Worm (Caenorhabditis elegans) whole organism, L3 larva: ENCODE data around the gene gpd-1.

Experiments
- R02D3.7 ChIP-seq: fragments of 150-350 bp; optimal IDR thresholded peaks from 2 replicates; lab custom pipeline; 2014; ENCODE audit warnings: missing biosample characterization, missing genetic modification characterization
- ZK546.5 ChIP-seq: sonication (generic microtip); optimal IDR thresholded peaks from 2 replicates; lab custom pipeline; 2017; ENCODE audit warnings: missing biosample characterization, missing genetic modification characterization
- aly-2 ChIP-seq: fragments of 150-350 bp; optimal IDR thresholded peaks from 2 replicates; lab custom pipeline; 2014; ENCODE audit warnings: missing biosample characterization, missing genetic modification characterization
- ceh-82 ChIP-seq: fragments of 150-350 bp; optimal IDR thresholded peaks from 2 replicates; lab custom pipeline; 2014; ENCODE audit warnings: missing biosample characterization, missing genetic modification characterization
- ceh-9 ChIP-seq: sonication (generic microtip); optimal IDR thresholded peaks from 2 replicates; lab custom pipeline; 2018; ENCODE audit warnings: missing biosample characterization, missing genetic modification characterization
- egl-5 ChIP-seq: fragments of 150-350 bp; optimal IDR thresholded peaks from 2 replicates; lab custom pipeline; 2017; ENCODE audit warnings: missing biosample characterization, missing genetic modification reagents, missing genetic modification characterization, inconsistent platforms
- elt-1 ChIP-seq: fragments of 150-350 bp; optimal IDR thresholded peaks from 2 replicates; lab custom pipeline; 2014; ENCODE audit warnings: missing biosample characterization, missing genetic modification characterization
- elt-2 ChIP-seq: sonication (generic microtip); optimal IDR thresholded peaks from 2 replicates; lab custom pipeline; 2016; ENCODE audit warnings: missing genetic modification reagents, mild to moderate bottlenecking, missing genetic modification characterization, missing compliant biosample characterization
- elt-3 ChIP-seq, 3 experiments: fragments of 150-350 bp in 1 of 3; sonication (generic microtip) in 2 of 3; optimal IDR thresholded peaks; 2 replicates in 2 of 3; 4 replicates in 1 of 3; lab custom pipeline; 2014 to 2017; ENCODE audit warnings: missing biosample characterization in 3 of 3, missing genetic modification characterization in 3 of 3
- fkh-2 ChIP-seq: fragments of 150-350 bp; optimal IDR thresholded peaks from 2 replicates; lab custom pipeline; 2014; ENCODE audit warnings: missing biosample characterization, missing genetic modification reagents, missing genetic modification characterization
- fos-1 ChIP-seq: fragments of 150-350 bp; optimal IDR thresholded peaks from 2 replicates; lab custom pipeline; 2014; ENCODE audit warnings: missing biosample characterization, missing genetic modification characterization
- hmg-11 ChIP-seq: sonication (generic microtip); optimal IDR thresholded peaks from 2 replicates; lab custom pipeline; 2016; ENCODE audit warnings: missing genetic modification characterization, missing compliant biosample characterization
- jun-1 ChIP-seq: fragments of 150-350 bp; optimal IDR thresholded peaks from 2 replicates; lab custom pipeline; 2014; ENCODE audit warnings: missing biosample characterization, missing genetic modification reagents, missing genetic modification characterization
- lin-15B ChIP-seq: fragments of 150-350 bp; optimal IDR thresholded peaks from 2 replicates; lab custom pipeline; 2014; ENCODE audit warnings: missing biosample characterization, missing genetic modification characterization
- lin-39 ChIP-seq: fragments of 150-350 bp; optimal IDR thresholded peaks from 2 replicates; lab custom pipeline; 2018; ENCODE audit warnings: missing biosample characterization, missing genetic modification reagents, missing genetic modification characterization
- lsy-12 ChIP-seq: sonication (generic microtip); optimal IDR thresholded peaks from 2 replicates; lab custom pipeline; 2016; ENCODE audit warnings: mild to moderate bottlenecking, missing genetic modification characterization, missing compliant biosample characterization
- mdl-1 ChIP-seq: fragments of 150-350 bp; optimal IDR thresholded peaks from 2 replicates; lab custom pipeline; 2014; ENCODE audit warnings: missing biosample characterization, missing genetic modification characterization
- nfya-1 ChIP-seq: sonication (generic microtip); optimal IDR thresholded peaks from 2 replicates; lab custom pipeline; 2017; ENCODE audit warnings: missing genetic modification characterization, mild to moderate bottlenecking, missing compliant biosample characterization, antibody characterized with exemption, moderate library complexity; ENCODE audit not compliant: insufficient read depth
- nhr-11 ChIP-seq: fragments of 150-350 bp; optimal IDR thresholded peaks from 2 replicates; lab custom pipeline; 2014; ENCODE audit warnings: missing biosample characterization, missing genetic modification characterization
- nhr-23 ChIP-seq: fragments of 150-350 bp; optimal IDR thresholded peaks from 2 replicates; lab custom pipeline; 2014; ENCODE audit warnings: missing biosample characterization, missing genetic modification reagents, missing genetic modification characterization
- nhr-237 ChIP-seq: fragments of 150-350 bp; optimal IDR thresholded peaks from 2 replicates; lab custom pipeline; 2014; ENCODE audit warnings: missing biosample characterization, missing genetic modification characterization
- nhr-67 ChIP-seq: fragments of 150-350 bp; optimal IDR thresholded peaks from 2 replicates; lab custom pipeline; 2014; ENCODE audit warnings: missing biosample characterization, missing genetic modification characterization
- nhr-77 ChIP-seq: fragments of 150-350 bp; optimal IDR thresholded peaks from 2 replicates; lab custom pipeline; 2014; ENCODE audit warnings: missing biosample characterization, missing genetic modification characterization
- pha-4 ChIP-seq: fragments of 150-350 bp; optimal IDR thresholded peaks from 2 replicates; lab custom pipeline; 2014; ENCODE audit warnings: missing biosample characterization, missing genetic modification reagents, missing genetic modification characterization
- pqm-1 ChIP-seq: fragments of 150-350 bp; optimal IDR thresholded peaks from 2 replicates; lab custom pipeline; 2017; ENCODE audit warnings: missing biosample characterization, missing genetic modification characterization, inconsistent platforms
- sea-2 ChIP-seq: fragments of 150-350 bp; sonication (generic microtip); optimal IDR thresholded peaks from 4 replicates; lab custom pipeline; 2014; ENCODE audit warnings: missing biosample characterization, missing genetic modification reagents, missing genetic modification characterization
- skn-1 ChIP-seq: fragments of 150-350 bp; optimal IDR thresholded peaks from 2 replicates; lab custom pipeline; 2014; ENCODE audit warnings: missing biosample characterization, missing genetic modification characterization
- tbx-2 ChIP-seq: sonication (generic microtip); optimal IDR thresholded peaks from 2 replicates; lab custom pipeline; 2016; ENCODE audit warnings: mild to moderate bottlenecking, missing genetic modification characterization, missing compliant biosample characterization
- unc-39 ChIP-seq: sonication (generic microtip); optimal IDR thresholded peaks from 4 replicates; lab custom pipeline; 2017; ENCODE audit warnings: missing biosample characterization, missing genetic modification characterization
- unc-62 ChIP-seq: fragments of 150-350 bp; sonication (generic microtip); optimal IDR thresholded peaks from 4 replicates; lab custom pipeline; 2014; ENCODE audit warnings: missing biosample characterization, missing genetic modification reagents, missing genetic modification characterization
- zag-1 ChIP-seq: fragments of 150-350 bp; optimal IDR thresholded peaks from 2 replicates; lab custom pipeline; 2014; ENCODE audit warnings: missing biosample characterization, missing genetic modification characterization
- ztf-4 ChIP-seq: fragments of 150-350 bp; optimal IDR thresholded peaks from 2 replicates; lab custom pipeline; 2014; ENCODE audit warnings: missing biosample characterization, missing genetic modification characterization

The gpd-1 gene

ce11 chrII:10351963-10352362, 42.0 kb upstream of the gpd-1 start, which contains the start of gene C07E3.8:
Gene C07E3.8, plus strand, starts transcription at chrII:10352263.
- TF ChIP-seq R02D3.7 (tag; lab: Kevin White, UChicago) (no peak), jun-1 (tag; lab: Kevin White, UChicago) (no peak), tbx-2 (tag; lab: Kevin White, UChicago) (no peak), unc-39 (tag; lab: Kevin White, UChicago) (no peak), ztf-4 (tag; lab: Kevin White, UChicago) (no peak), nhr-77 (no peak), elt-3 (tag; optimal IDR thresholded peaks at IDR 0.05; lab: Kevin White, UChicago) (no peak), sea-2 (GFP tag; lab: Kevin White, UChicago) (no peak), elt-1 (no peak), nhr-237 (tag; lab: Kevin White, UChicago) (no peak), ceh-9 (tag; lab: Kevin White, UChicago) (no peak), egl-5 (tag; lab: Kevin White, UChicago) (no peak)

- TF ChIP-seq pha-4 (peak; percentile 74), lsy-12 (tag; lab: Kevin White, UChicago) (no peak)
- TF ChIP-seq, all 47 proteins: peak for 1
These were observed 36.4 kb upstream of the gpd-1 start, which contains the start of gene C07E3.3 for ce11 chrII:10357468-10358007. Gene C07E3.3, minus strand, starts transcription at chrII:10357518.

ce11 chrII:10360487-10360886, 33.4 kb upstream of the gpd-1 start, which contains the start of gene C07E3.4:
Gene C07E3.4, plus strand, starts transcription at chrII:10360787.
- TF ChIP-seq elt-3 (tag; optimal IDR thresholded peaks at IDR 0.05; lab: Kevin White, UChicago): no peak
- TF ChIP-seq skn-1 (tag; lab: Kevin White, UChicago): no peak
- TF ChIP-seq hmg-11 (tag; lab: Kevin White, UChicago): no peak
- TF ChIP-seq sea-2 (GFP tag; lab: Kevin White, UChicago): no peak
- no peak for TF ChIP-seq fkh-2 (tag; lab: Kevin White, UChicago)
- TF ChIP-seq egl-5 (tag; lab: Kevin White, UChicago): no peak
- TF ChIP-seq pha-4: no peak

ce11 chrII:10367202-10367601, 26.7 kb upstream of the gpd-1 start, which contains the start of gene ceh-57:
Gene ceh-57, minus strand, starts transcription at chrII:10367296.
- no peak for TF ChIP-seq zag-1 (tag; lab: Kevin White, UChicago)
- no peak for TF ChIP-seq nhr-23 (tag; lab: Kevin White, UChicago)
- TF ChIP-seq fos-1 (tag; lab: Kevin White, UChicago): no peak
- no peak for TF ChIP-seq nhr-67
- no peak for TF ChIP-seq aly-2 (tag; lab: Kevin White, UChicago)
- no peak for TF ChIP-seq elt-1
- TF ChIP-seq ceh-9 (tag; lab: Kevin White, UChicago): no peak
- no peak for TF ChIP-seq pqm-1 (tag; lab: Kevin White, UChicago)
- TF ChIP-seq elt-3 (tag; optimal IDR thresholded peaks at IDR 0.05; lab: Kevin White, UChicago): no peak
- TF ChIP-seq nhr-11 (tag; lab: Kevin White, UChicago): no peak

ce11 chrII:10369547-10370028, 24.3 kb upstream of the gpd-1 start, which contains the start of gene ceh-58:
Gene ceh-58, minus strand, starts transcription at chrII:10369597.
- no peak for TF ChIP-seq ZK546.5 (tag; lab: Kevin White, UChicago)
- TF ChIP-seq ceh-82 (tag; lab: Kevin White, UChicago): no peak
- no peak for TF ChIP-seq ztf-4 (tag; lab: Kevin White, UChicago)
- TF ChIP-seq mdl-1 (tag; lab: Kevin White, UChicago): no peak
- no peak for TF ChIP-seq pqm-1 (tag; lab: Kevin White, UChicago)
- TF ChIP-seq elt-2 (tag; lab: Kevin White, UChicago): no peak
- TF ChIP-seq unc-39 (tag; lab: Kevin White, UChicago): no peak
- no peak for TF ChIP-seq unc-62 (GFP tag; lab: Kevin White, UChicago)
- no peak for TF ChIP-seq fos-1 (tag; lab: Kevin White, UChicago)
- TF ChIP-seq nhr-77: no peak
- no peak for TF ChIP-seq nhr-67
- TF ChIP-seq tbx-2 (tag; lab: Kevin White, UChicago): no peak
- no peak for TF ChIP-seq nhr-11 (tag; lab: Kevin White, UChicago)
- no peak for TF ChIP-seq lin-15B
- no peak for TF ChIP-seq skn-1 (tag; lab: Kevin White, UChicago)
- no peak for TF ChIP-seq jun-1 (tag; lab: Kevin White, UChicago)
- no peak for TF ChIP-seq elt-1

ce11 chrII:10370826-10371225, 23.1 kb upstream of the gpd-1 start:
- TF ChIP-seq hmg-11 (tag; lab: Kevin White, UChicago) (peak; percentile 20), nfya-1 (tag; lab: Kevin White, UChicago) (peak; percentile 23), nhr-23 (tag; lab: Kevin White, UChicago) (no peak), lin-39 (tag; lab: Kevin White, UChicago) (peak; percentile 56), elt-2 (tag; lab: Kevin White, UChicago) (no peak), mdl-1 (tag; lab: Kevin White, UChicago) (no peak)
